Fruit fly (Drosophila melanogaster): Measurements from ENCODE around the gene CG33322.

Gene CG33322

DNA sequence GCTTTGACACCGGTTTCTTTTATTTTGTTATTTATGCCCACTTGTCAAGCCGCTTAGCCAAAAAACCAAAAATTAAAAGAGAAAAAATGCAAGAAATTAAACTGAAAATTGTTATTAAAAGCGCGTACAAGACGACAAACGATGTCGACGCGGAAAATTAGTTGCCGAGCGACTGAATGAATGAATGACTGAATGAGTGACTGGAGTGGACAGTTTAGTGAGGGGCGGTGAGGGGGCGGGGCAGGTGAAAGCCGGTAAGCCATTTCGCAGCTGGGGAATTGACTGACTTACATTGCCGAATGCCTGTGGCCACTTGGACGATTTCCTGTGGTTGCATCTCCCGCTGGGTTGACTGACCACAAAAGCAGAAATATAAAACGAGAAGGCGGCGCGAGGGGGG, 9.4 kb downstream of the CG33322 start (continued):
- no peak for TF ChIP-seq Sry-δ (GFP tag; optimal IDR thresholded peaks at IDR 0.05)
- no peak for TF ChIP-seq lola (GFP tag; optimal IDR thresholded peaks at IDR 0.05)
- TF ChIP-seq repo (GFP tag; optimal IDR thresholded peaks at IDR 0.05), result no peak
- no peak for TF ChIP-seq CG1603 (tag; optimal IDR thresholded peaks at IDR 0.05)
- TF ChIP-seq chinmo (GFP tag; IDR thresholded peaks at IDR 0.05; ENCODE audit: partially characterized antibody), result 0 out of 4 replicates have a peak, but pooled peaks have one; percentile 37
- no peak for TF ChIP-seq CG10565 (GFP tag; optimal IDR thresholded peaks at IDR 0.05)
- no peak for TF ChIP-seq hbn (GFP tag; IDR thresholded peaks at IDR 0.05; ENCODE audit: partially characterized antibody)
- no peak for TF ChIP-seq ham (GFP tag; IDR thresholded peaks at IDR 0.05)
- TF ChIP-seq fd96Cb (tag; optimal IDR thresholded peaks at IDR 0.05), result no peak
- no peak for TF ChIP-seq CG6813 (GFP tag; optimal IDR thresholded peaks at IDR 0.05)
- no peak for TF ChIP-seq Myb (GFP tag; optimal IDR thresholded peaks at IDR 0.05)

DNA sequence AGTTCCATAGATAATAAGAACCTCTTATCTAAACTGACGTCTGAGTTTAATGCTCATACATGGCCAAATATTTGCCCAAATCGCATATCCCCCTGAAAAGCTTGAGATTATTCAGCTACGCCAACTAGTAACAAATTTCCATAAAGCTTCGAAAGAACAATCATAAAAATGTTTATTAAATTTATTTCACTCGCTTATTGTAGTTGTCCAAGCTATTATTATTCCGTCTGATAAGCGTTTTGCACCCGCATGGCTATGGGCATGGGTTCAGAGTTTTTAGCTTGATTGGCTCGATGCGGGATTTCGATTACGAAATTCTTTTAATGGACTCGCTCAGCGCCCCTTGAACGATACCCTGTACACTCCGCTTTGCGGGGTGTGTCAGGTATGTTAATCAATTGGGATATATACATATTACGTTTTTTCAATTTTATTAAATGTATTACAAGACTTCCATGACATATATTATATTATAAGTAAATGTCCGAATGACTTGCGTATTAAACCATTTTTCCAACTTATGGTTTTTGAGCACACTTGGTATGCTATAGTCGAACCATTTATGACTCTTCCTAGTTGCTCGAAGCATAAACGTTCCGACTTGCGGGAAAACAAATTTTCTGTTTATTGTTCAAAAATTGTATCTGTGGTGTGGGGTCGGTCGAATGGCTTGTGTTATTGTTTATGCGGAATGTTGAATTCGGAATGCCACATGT, 10.3 kb downstream of the CG33322 start:
- TF ChIP-seq CG12391 (tag; optimal IDR thresholded peaks at IDR 0.05) (peak; percentile 97), crp (GFP tag; optimal IDR thresholded peaks at IDR 0.05) (peak in 1 of 2 experiments; percentile 55), gem (tag; optimal IDR thresholded peaks at IDR 0.05) (peak; percentile 98), Awh (GFP tag; IDR thresholded peaks at IDR 0.05) (peak; percentile 93), Doc2 (GFP tag; IDR thresholded peaks at IDR 0.05) (peak; percentile 88), Fer3 (tag; optimal IDR thresholded peaks at IDR 0.05) (peak; percentile 97), Stat92E (GFP tag; optimal IDR thresholded peaks at IDR 0.05) (peak in 1 of 3 experiments; percentile 87), CG4282 (GFP tag; optimal IDR thresholded peaks at IDR 0.05) (peak; percentile 63), h (optimal IDR thresholded peaks at IDR 0.05) (no peak), phol (tag; optimal IDR thresholded peaks at IDR 0.05) (peak; percentile 95), Blimp-1 (GFP tag; optimal IDR thresholded peaks at IDR 0.05) (peak; percentile 94), CG17186 (GFP tag; optimal IDR thresholded peaks at IDR 0.05) (peak; percentile 54), Ravus (GFP tag; IDR thresholded peaks at IDR 0.05) (peak; percentile 93), ATbp (GFP tag; optimal IDR thresholded peaks at IDR 0.05) (peak; percentile 93), wdn (GFP tag; IDR thresholded peaks at IDR 0.05) (peak; percentile 92), CG13894 (tag; optimal IDR thresholded peaks at IDR 0.05) (peak; percentile 93), zen (tag; optimal IDR thresholded peaks at IDR 0.05) (peak; percentile 86), Kr (GFP tag; optimal IDR thresholded peaks at IDR 0.05) (no peak), Six4 (GFP tag; optimal IDR thresholded peaks at IDR 0.05) (peak; percentile 88), mld (GFP tag; IDR thresholded peaks at IDR 0.05; ENCODE audit: partially characterized antibody) (peak; percentile 80; the same call in 2 of the 3 replicates), CG10274 (GFP tag; optimal IDR thresholded peaks at IDR 0.05) (peak; percentile 85), slp2 (GFP tag; optimal IDR thresholded peaks at IDR 0.05) (peak; percentile 73), sd (tag; optimal IDR thresholded peaks at IDR 0.05) (peak; percentile 93), CG30431 (GFP tag; optimal IDR thresholded peaks at IDR 0.05) (peak; percentile 92), E2f1 (GFP tag; IDR thresholded peaks at IDR 0.05) (peak; percentile 95), CG8478 (optimal IDR thresholded peaks at IDR 0.05) (no peak), ap (GFP tag; IDR thresholded peaks at IDR 0.05) (peak; percentile 94), fu2 (GFP tag; optimal IDR thresholded peaks at IDR 0.05) (peak; percentile 80), fd64A (GFP tag; optimal IDR thresholded peaks at IDR 0.05) (peak; percentile 84), CG7928 (GFP tag; optimal IDR thresholded peaks at IDR 0.05) (peak; percentile 68), CG12104 (GFP tag; optimal IDR thresholded peaks at IDR 0.05) (peak; percentile 90), pum (GFP tag; optimal IDR thresholded peaks at IDR 0.05) (no peak), Opbp (GFP tag; IDR thresholded peaks at IDR 0.05; ENCODE audit: partially characterized antibody) (no peak), CG12659 (GFP tag; optimal IDR thresholded peaks at IDR 0.05) (peak; percentile 97), CG17359 (tag; optimal IDR thresholded peaks at IDR 0.05) (peak; percentile 97), CG12236 (GFP tag; optimal IDR thresholded peaks at IDR 0.05) (peak; percentile 47), CG18262 (tag; optimal IDR thresholded peaks at IDR 0.05) (peak; percentile 96)

Data from whole organism, embryonic.